Fruit fly (Drosophila melanogaster): Measurements from ENCODE around the gene CG6106.

The CG6106 gene

DNA sequence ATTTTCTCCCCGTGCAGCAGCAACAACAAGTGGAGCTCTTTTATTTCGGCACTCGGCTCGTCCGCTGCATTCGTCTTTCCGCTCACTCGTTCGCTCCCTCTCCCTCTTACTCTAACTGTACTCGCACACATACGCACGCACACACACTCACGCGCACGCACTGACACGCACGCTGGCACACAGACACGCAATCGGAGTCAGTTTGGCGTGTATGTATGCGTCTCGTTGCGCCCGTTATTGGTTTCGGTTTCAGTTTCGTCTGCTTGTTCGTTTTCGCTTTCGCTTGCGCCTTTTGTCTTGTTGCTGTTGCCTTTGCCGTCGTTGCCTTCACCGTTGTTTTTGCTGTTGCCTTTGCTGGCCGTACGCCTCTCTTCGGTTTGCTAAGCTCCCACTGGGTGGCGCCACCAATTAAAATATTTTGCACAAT lies 912 bp upstream of the CG6106 start:
- TF ChIP-seq psq (GFP tag; optimal IDR thresholded peaks at IDR 0.05) (peak; percentile 27), Myc (optimal IDR thresholded peaks at IDR 0.05) (no peak)

DNA sequence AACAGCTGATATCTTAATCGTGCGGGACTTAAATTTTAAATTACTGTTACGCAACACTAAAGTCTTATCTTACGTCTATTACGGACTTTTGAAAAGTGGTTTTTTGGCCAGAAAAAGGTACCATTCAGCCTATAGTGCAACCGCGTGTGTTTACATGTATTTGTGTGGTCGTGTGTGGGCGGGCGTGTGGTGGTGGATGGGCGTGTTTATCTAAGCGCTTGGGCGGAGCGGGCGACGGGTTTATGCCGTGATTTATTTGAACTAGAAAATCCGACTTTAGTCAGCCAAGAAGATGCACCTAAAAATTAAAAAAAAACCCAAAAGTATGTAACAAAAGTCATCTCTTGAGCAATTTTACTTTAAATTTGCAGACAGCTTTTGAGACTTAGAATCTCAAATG lies 4.7 kb downstream of the CG6106 start:
- TF ChIP-seq OdsH (GFP tag; optimal IDR thresholded peaks at IDR 0.05), result no peak
- TF ChIP-seq sage (GFP tag; optimal IDR thresholded peaks at IDR 0.05), result no peak
- TF ChIP-seq Jra (GFP tag; optimal IDR thresholded peaks at IDR 0.05), result no peak
- no peak for TF ChIP-seq CG9705 (GFP tag; optimal IDR thresholded peaks at IDR 0.05)
- no peak for TF ChIP-seq Dfd (GFP tag; optimal IDR thresholded peaks at IDR 0.05)

DNA sequence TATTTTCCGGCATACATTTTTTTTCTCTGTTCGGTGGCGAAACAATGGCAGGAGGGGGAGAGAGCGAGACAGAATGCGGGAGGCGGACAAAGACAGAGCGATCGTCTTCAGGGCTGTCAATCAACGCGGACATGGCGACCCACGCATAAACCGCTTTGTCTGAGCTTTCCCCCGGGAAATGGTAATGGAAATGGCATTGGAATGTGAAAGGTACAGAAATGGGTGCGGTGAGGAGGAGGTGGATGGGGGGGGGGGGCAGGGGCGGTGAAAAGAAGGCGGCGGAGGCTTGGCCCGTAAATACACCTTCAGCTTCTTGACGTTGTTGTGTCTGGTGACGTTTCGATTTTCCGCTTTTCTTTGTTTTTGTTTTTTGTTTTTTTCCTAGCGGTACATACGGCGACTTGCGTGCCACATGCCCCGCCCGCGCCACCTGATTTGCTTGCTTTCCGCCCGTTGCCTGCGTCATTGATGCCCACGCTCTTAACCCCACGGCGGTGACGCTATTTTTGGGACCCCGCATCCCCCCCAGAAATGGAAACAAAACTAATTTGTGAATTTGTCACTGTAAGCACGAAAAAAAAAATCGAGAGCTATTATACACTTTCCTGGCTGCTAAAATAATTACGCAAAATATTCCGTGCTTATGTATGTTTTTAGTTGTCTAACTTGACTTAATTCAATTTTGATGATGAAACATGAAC lies 5.5 kb downstream of the CG6106 start:
- TF ChIP-seq CG32264 (GFP tag; optimal IDR thresholded peaks at IDR 0.05) (no peak), OdsH (GFP tag; optimal IDR thresholded peaks at IDR 0.05) (no peak), Hr78 (GFP tag; optimal IDR thresholded peaks at IDR 0.05) (no peak), psq (GFP tag; optimal IDR thresholded peaks at IDR 0.05) (no peak), h (GFP tag; optimal IDR thresholded peaks at IDR 0.05) (no peak), sv (GFP tag; optimal IDR thresholded peaks at IDR 0.05) (no peak), Mio (GFP tag; optimal IDR thresholded peaks at IDR 0.05) (no peak), woc (GFP tag; optimal IDR thresholded peaks at IDR 0.05) (no peak), lola (GFP tag; optimal IDR thresholded peaks at IDR 0.05) (no peak), br (GFP tag; optimal IDR thresholded peaks at IDR 0.05) (no peak), Abd-B (GFP tag; optimal IDR thresholded peaks at IDR 0.05) (no peak), ey (GFP tag; optimal IDR thresholded peaks at IDR 0.05) (no peak), tai (GFP tag; optimal IDR thresholded peaks at IDR 0.05) (no peak), Sp1 (GFP tag; optimal IDR thresholded peaks at IDR 0.05) (no peak), foxo (GFP tag; optimal IDR thresholded peaks at IDR 0.05) (no peak), CrebA (GFP tag; optimal IDR thresholded peaks at IDR 0.05; ENCODE audit: borderline replicate concordance) (no peak), dsf (GFP tag; optimal IDR thresholded peaks at IDR 0.05; ENCODE audit: borderline replicate concordance) (no peak), fru (GFP tag; optimal IDR thresholded peaks at IDR 0.05) (no peak)

DNA sequence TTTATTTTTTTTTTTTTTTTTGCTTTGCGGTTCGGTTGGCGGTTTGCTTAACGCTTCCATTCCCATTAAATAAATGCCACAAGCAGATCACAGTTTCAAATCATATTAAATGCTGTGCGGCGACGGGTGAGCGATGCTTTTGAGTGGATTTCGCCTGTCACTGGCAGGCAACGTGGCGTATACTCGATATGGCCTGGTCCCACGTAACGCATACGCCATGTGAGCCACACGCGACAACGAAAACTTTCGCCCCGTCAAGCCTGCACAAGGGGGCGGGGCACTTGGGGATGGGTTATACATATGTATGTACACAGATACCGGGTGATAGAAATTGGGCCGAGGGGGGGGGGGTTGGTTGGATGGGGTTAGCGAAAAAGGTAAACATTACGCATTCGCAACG lies 6.3 kb downstream of the CG6106 start:
- TF ChIP-seq Sp1 (GFP tag; optimal IDR thresholded peaks at IDR 0.05), result no peak

DNA sequence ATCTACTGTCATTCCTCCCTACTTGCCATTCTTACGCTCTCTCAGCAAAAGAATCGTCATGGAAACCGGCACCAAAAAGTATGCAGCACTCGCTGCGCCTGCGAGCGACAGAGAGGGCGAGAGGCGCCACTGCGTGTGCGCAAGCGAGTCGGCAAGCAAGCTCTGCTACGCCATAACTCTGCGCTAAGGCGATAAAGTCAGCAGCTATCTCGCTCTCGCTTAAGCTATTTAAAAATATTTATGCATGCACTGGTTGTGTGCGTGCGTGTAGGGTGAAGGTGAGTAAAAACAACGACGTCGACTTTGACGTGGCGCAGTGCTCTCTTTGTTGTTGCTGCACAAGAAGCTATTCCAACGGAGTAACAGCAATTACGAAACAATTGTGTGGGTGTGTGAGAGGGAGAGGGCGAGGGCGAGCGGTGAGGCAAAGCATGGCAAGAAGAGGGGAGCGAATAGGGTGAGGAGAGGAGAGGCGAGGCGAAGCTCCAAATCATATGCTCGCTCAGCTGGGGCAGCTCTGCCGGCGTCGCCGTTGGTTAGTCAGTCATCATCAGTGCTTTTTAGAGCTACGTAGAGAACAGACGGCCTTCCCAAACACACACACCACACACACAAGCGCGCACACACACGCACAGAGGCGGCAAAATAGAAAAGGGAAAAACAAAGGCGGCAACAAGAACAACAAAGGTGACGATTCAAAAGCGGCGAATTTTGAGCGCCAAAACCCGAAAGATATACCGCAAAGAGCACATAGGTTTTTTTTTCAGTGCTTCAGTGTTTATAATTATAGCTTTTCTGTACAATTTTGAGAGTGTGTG lies 7.6 kb downstream of the CG6106 start, which contains the start of gene CrebB:
TSS of gene CrebB (plus strand) at position 325 of the 818 bp plus-strand sequence.
- TF ChIP-seq dl (GFP tag; optimal IDR thresholded peaks at IDR 0.05; ENCODE audit: insufficient read depth in 1 of 2, partially characterized antibody in 2 of 2) (peak in 1 of 2 experiments; percentile 15), fru (GFP tag; optimal IDR thresholded peaks at IDR 0.05) (peak; percentile 29), sv (GFP tag; optimal IDR thresholded peaks at IDR 0.05) (no peak), usp (GFP tag; optimal IDR thresholded peaks at IDR 0.05) (no peak), Rel (GFP tag; optimal IDR thresholded peaks at IDR 0.05) (no peak), Rel (tag; optimal IDR thresholded peaks at IDR 0.05) (peak; percentile 46), lola (GFP tag; optimal IDR thresholded peaks at IDR 0.05) (no peak), ey (GFP tag; optimal IDR thresholded peaks at IDR 0.05) (peak; percentile 52), Dif (GFP tag; optimal IDR thresholded peaks at IDR 0.05; ENCODE audit: partially characterized antibody) (peak; percentile 53), Vsx2 (GFP tag; optimal IDR thresholded peaks at IDR 0.05; ENCODE audit: partially characterized antibody) (peak; percentile 51), N (GFP tag; optimal IDR thresholded peaks at IDR 0.05) (no peak), woc (GFP tag; optimal IDR thresholded peaks at IDR 0.05) (no peak), brk (GFP tag; optimal IDR thresholded peaks at IDR 0.05) (no peak), Dfd (GFP tag; optimal IDR thresholded peaks at IDR 0.05) (no peak), OdsH (GFP tag; optimal IDR thresholded peaks at IDR 0.05) (peak; percentile 30), foxo (GFP tag; optimal IDR thresholded peaks at IDR 0.05) (peak in 1 of 2 experiments; percentile 24), Mio (GFP tag; optimal IDR thresholded peaks at IDR 0.05) (peak; percentile 51), dmrt93B (GFP tag; optimal IDR thresholded peaks at IDR 0.05) (no peak), CG9705 (GFP tag; optimal IDR thresholded peaks at IDR 0.05) (no peak), Hr83 (GFP tag; optimal IDR thresholded peaks at IDR 0.05; ENCODE audit: poor library complexity, severe bottlenecking) (peak; percentile 63), rgr (GFP tag; optimal IDR thresholded peaks at IDR 0.05) (peak; percentile 48), Myc (optimal IDR thresholded peaks at IDR 0.05) (no peak), HLH106 (tag; optimal IDR thresholded peaks at IDR 0.05) (no peak), br (GFP tag; optimal IDR thresholded peaks at IDR 0.05) (peak; percentile 56), GATAd (GFP tag; optimal IDR thresholded peaks at IDR 0.05) (no peak), psq (GFP tag; optimal IDR thresholded peaks at IDR 0.05) (no peak), jim (GFP tag; optimal IDR thresholded peaks at IDR 0.05) (no peak), dsf (GFP tag; optimal IDR thresholded peaks at IDR 0.05; ENCODE audit: borderline replicate concordance) (no peak), Abd-B (GFP tag; optimal IDR thresholded peaks at IDR 0.05) (no peak), h (GFP tag; optimal IDR thresholded peaks at IDR 0.05) (peak; percentile 56), sage (GFP tag; optimal IDR thresholded peaks at IDR 0.05) (no peak), Hr78 (GFP tag; optimal IDR thresholded peaks at IDR 0.05) (no peak), Sp1 (GFP tag; optimal IDR thresholded peaks at IDR 0.05) (no peak)
